Worm (Caenorhabditis elegans): ENCODE data around the gene try-13.
A peak's percentile ranks its signal among the peaks of the same experiment; 100 is the strongest.

The try-13 gene

ce11 chrV:7465509-7465908 is 25.6 kb downstream of the try-13 start, which contains the start of gene F25E5.1:
F25E5.1 (plus strand) TSS chrV:7465884.
- TF ChIP-seq aptf-3 (GFP tag; IDR thresholded peaks at IDR 0.05) (no peak), unc-130 (GFP tag; optimal IDR thresholded peaks at IDR 0.05) (no peak), snpc-4 (GFP tag; optimal IDR thresholded peaks at IDR 0.05) (no peak), snpc-4 (tag; optimal IDR thresholded peaks at IDR 0.05) (peak in 1 of 4 experiments; percentile 43), madf-8 (GFP tag; conservative IDR thresholded peaks at IDR 0.05) (peak; percentile 46), ceh-100 (GFP tag; IDR thresholded peaks at IDR 0.05) (0 out of 2 replicates have a peak, but pooled peaks have one; percentile 27), nhr-80 (tag; optimal IDR thresholded peaks at IDR 0.05) (peak; percentile 60), F39B2.1 (GFP tag; IDR thresholded peaks at IDR 0.05) (no peak), xnd-1 (tag; optimal IDR thresholded peaks at IDR 0.05) (peak; percentile 15), nhr-179 (tag; optimal IDR thresholded peaks at IDR 0.05) (no peak), ekl-4 (GFP tag; IDR thresholded peaks at IDR 0.05) (0 out of 2 replicates have a peak, but pooled peaks have one; percentile 27), atf-7 (tag; optimal IDR thresholded peaks at IDR 0.05) (no peak), pbrm-1 (GFP tag; IDR thresholded peaks at IDR 0.05) (peak; percentile 68; the same call in 1 of the 2 replicates), ceh-27 (GFP tag; optimal IDR thresholded peaks at IDR 0.05) (peak; percentile 65), athp-1 (tag; optimal IDR thresholded peaks at IDR 0.05) (peak; percentile 61), attf-3 (GFP tag; conservative IDR thresholded peaks at IDR 0.05) (0 out of 2 replicates have a peak, but pooled peaks have one; percentile 15), bed-2 (GFP tag; IDR thresholded peaks at IDR 0.05) (0 out of 2 replicates have a peak, but pooled peaks have one; percentile 67), egl-18 (GFP tag; IDR thresholded peaks at IDR 0.05) (no peak), K12H6.12 (tag; optimal IDR thresholded peaks at IDR 0.05) (peak; percentile 10), B0261.1 (tag; optimal IDR thresholded peaks at IDR 0.05) (no peak), dpl-1 (GFP tag; optimal IDR thresholded peaks at IDR 0.05) (no peak), mxl-1 (tag; optimal IDR thresholded peaks at IDR 0.05) (no peak), ztf-18 (tag; optimal IDR thresholded peaks at IDR 0.05) (peak; percentile 49), rcor-1 (GFP tag; IDR thresholded peaks at IDR 0.05) (0 out of 2 replicates have a peak, but pooled peaks have one; percentile 32), efl-1 (GFP tag; optimal IDR thresholded peaks at IDR 0.05) (peak; percentile 67), lag-1 (GFP tag; IDR thresholded peaks at IDR 0.05) (no peak), attf-5 (GFP tag; optimal IDR thresholded peaks at IDR 0.05) (peak; percentile 91), hmg-20 (GFP tag; IDR thresholded peaks at IDR 0.05) (0 out of 2 replicates have a peak, but pooled peaks have one; percentile 24), mel-28 (tag; optimal IDR thresholded peaks at IDR 0.05; ENCODE audit: borderline replicate concordance) (no peak), hmg-1.2 (GFP tag; IDR thresholded peaks at IDR 0.05) (peak; percentile 69), ZK185.1 (tag; optimal IDR thresholded peaks at IDR 0.05; ENCODE audit: poor library complexity, severe bottlenecking) (peak; percentile 50), madf-10 (tag; optimal IDR thresholded peaks at IDR 0.05) (no peak), egrh-3 (GFP tag; IDR thresholded peaks at IDR 0.05) (0 out of 2 replicates have a peak, but pooled peaks have one; percentile 34)

- TF ChIP-seq T26A5.8 (tag; optimal IDR thresholded peaks at IDR 0.05) = no peak
- TF ChIP-seq akir-1 (GFP tag; optimal IDR thresholded peaks at IDR 0.05) = no peak
- TF ChIP-seq him-1 (tag; optimal IDR thresholded peaks at IDR 0.05) = no peak
- TF ChIP-seq F52B5.7 (tag; optimal IDR thresholded peaks at IDR 0.05) = no peak
- TF ChIP-seq madf-6 (GFP tag; IDR thresholded peaks at IDR 0.05) = no peak
- TF ChIP-seq tbx-9 (tag; optimal IDR thresholded peaks at IDR 0.05; ENCODE audit: borderline replicate concordance) = no peak
Observed at ce11 chrV:7472815-7473214, 32.9 kb downstream of the try-13 start, which contains the start of gene str-28. str-28 (minus strand) TSS chrV:7472915.
